Worm (Caenorhabditis elegans) whole organism, late embryonic: ENCODE results near the gene pax-1.

Experiments
- K02D7.2 ChIP-seq: sonication (generic microtip); optimal IDR thresholded peaks from 2 replicates; lab custom pipeline; 2017; ENCODE audit warnings: mild to moderate bottlenecking, missing genetic modification characterization, missing compliant biosample characterization
- ceh-30 ChIP-seq: fragments of 150-350 bp; optimal IDR thresholded peaks from 2 replicates; lab custom pipeline; 2014; ENCODE audit warnings: missing biosample characterization, missing genetic modification characterization
- nhr-11 ChIP-seq: fragments of 150-350 bp; optimal IDR thresholded peaks from 2 replicates; lab custom pipeline; 2014; ENCODE audit warnings: missing biosample characterization, missing genetic modification characterization
- npax-4 ChIP-seq: sonication (generic microtip); optimal IDR thresholded peaks from 2 replicates; lab custom pipeline; 2016; ENCODE audit warnings: missing genetic modification characterization, missing compliant biosample characterization

ce11 chrV:8217118-8217517 lies 7.6 kb upstream of the pax-1 start:
- TF ChIP-seq ceh-30 (tag; lab: Kevin White, UChicago) = no peak
- no peak for TF ChIP-seq nhr-11
- TF ChIP-seq npax-4 (tag; lab: Kevin White, UChicago) = no peak
- TF ChIP-seq K02D7.2 (tag; lab: Kevin White, UChicago) = no peak
